Fruit fly (Drosophila melanogaster) whole organism, embryonic: ENCODE data around the gene shv.

ENCODE experiments used
- Awh ChIP-seq: fragments of 200-800 bp; sonication (Bioruptor generic); IDR thresholded peaks from 2 replicates; pipeline ENCODE4, ENCODE4 v1.3.6; 2022; ENCODE audit warnings: missing biosample characterization, missing genetic modification characterization
- Bdp1 ChIP-seq: fragments of 200-800 bp; sonication (Bioruptor generic); optimal IDR thresholded peaks from 3 replicates; lab custom pipeline; 2016; ENCODE audit warnings: missing biosample characterization, missing genetic modification characterization
- CG1024 ChIP-seq: fragments of 200-800 bp; sonication (Bioruptor generic); IDR thresholded peaks from 2 replicates; pipeline ENCODE4 v1.3.6; 2022; ENCODE audit warnings: missing biosample characterization, missing genetic modification characterization
- CG11504 ChIP-seq: fragments of 200-800 bp; sonication (Bioruptor generic); optimal IDR thresholded peaks from 3 replicates; lab custom pipeline; 2019; ENCODE audit warnings: missing biosample characterization, mild to moderate bottlenecking, missing genetic modification characterization, moderate library complexity
- CG12071 ChIP-seq: fragments of 200-800 bp; sonication (Bioruptor generic); optimal IDR thresholded peaks from 3 replicates; lab custom pipeline; 2018; ENCODE audit warnings: missing biosample characterization, mild to moderate bottlenecking, missing genetic modification characterization
- CG12219 ChIP-seq: fragments of 200-800 bp; sonication (Bioruptor generic); optimal IDR thresholded peaks from 3 replicates; lab custom pipeline; 2018; ENCODE audit warnings: missing biosample characterization, mild to moderate bottlenecking, missing genetic modification characterization
- CG12942 ChIP-seq: fragments of 200-800 bp; sonication (Bioruptor generic); optimal IDR thresholded peaks from 3 replicates; lab custom pipeline; 2016; ENCODE audit warnings: missing biosample characterization, missing genetic modification characterization
- CG13775 ChIP-seq: fragments of 200-800 bp; sonication (Bioruptor generic); optimal IDR thresholded peaks from 3 replicates; lab custom pipeline; 2017; ENCODE audit warnings: missing biosample characterization, mild to moderate bottlenecking, missing genetic modification characterization
- CG15269 ChIP-seq: fragments of 200-800 bp; sonication (Bioruptor generic); optimal IDR thresholded peaks from 2 replicates; lab custom pipeline; 2018; ENCODE audit warnings: missing biosample characterization, mild to moderate bottlenecking, missing genetic modification characterization, moderate library complexity
- CG15696 ChIP-seq: fragments of 200-800 bp; sonication (Bioruptor generic); optimal IDR thresholded peaks from 2 replicates; lab custom pipeline; 2019; ENCODE audit warnings: missing biosample characterization, mild to moderate bottlenecking, missing genetic modification characterization, moderate library complexity
- CG16813 ChIP-seq: fragments of 200-800 bp; sonication (Bioruptor generic); IDR thresholded peaks from 3 replicates; pipeline ENCODE4 v1.3.6; 2022; ENCODE audit warnings: missing biosample characterization, missing genetic modification characterization; ENCODE audit not compliant: partially characterized antibody
- CG17328 ChIP-seq: fragments of 200-800 bp; sonication (Bioruptor generic); IDR thresholded peaks from 2 replicates; pipeline ENCODE4 v1.3.6; 2022; ENCODE audit warnings: missing biosample characterization, missing genetic modification characterization
- CG1832 ChIP-seq: fragments of 200-800 bp; sonication (Bioruptor generic); optimal IDR thresholded peaks from 2 replicates; lab custom pipeline; 2017; ENCODE audit warnings: missing biosample characterization, mild to moderate bottlenecking, missing genetic modification characterization, inconsistent platforms
- CG2116 ChIP-seq: fragments of 200-800 bp; sonication (Bioruptor generic); optimal IDR thresholded peaks from 3 replicates; lab custom pipeline; 2018; ENCODE audit warnings: missing biosample characterization, mild to moderate bottlenecking, missing genetic modification characterization
- CG32772 ChIP-seq: fragments of 200-800 bp; sonication (Bioruptor generic); IDR thresholded peaks from 2 replicates; pipeline ENCODE4 v1.3.6; 2022; ENCODE audit warnings: missing biosample characterization, missing genetic modification characterization
- CG33213 ChIP-seq: fragments of 200-800 bp; sonication (Bioruptor generic); optimal IDR thresholded peaks from 3 replicates; lab custom pipeline; 2016; ENCODE audit warnings: missing biosample characterization, missing genetic modification characterization
- CG6272 ChIP-seq: fragments of 200-800 bp; sonication (Bioruptor generic); IDR thresholded peaks from 2 replicates; pipeline ENCODE4 v1.3.6; 2022; ENCODE audit warnings: missing biosample characterization, missing genetic modification characterization
- CG6689 ChIP-seq: fragments of 200-800 bp; sonication (Bioruptor generic); IDR thresholded peaks from 2 replicates; pipeline ENCODE4 v1.3.6; 2022; ENCODE audit warnings: missing biosample characterization, missing genetic modification characterization
- CG7839 ChIP-seq: fragments of 200-800 bp; sonication (Bioruptor generic); optimal IDR thresholded peaks from 3 replicates; lab custom pipeline; 2018; ENCODE audit warnings: missing biosample characterization, mild to moderate bottlenecking, missing genetic modification characterization, moderate library complexity
- CG8290 ChIP-seq, 3 experiments: fragments of 200-800 bp; sonication (Bioruptor generic); optimal IDR thresholded peaks; 2 replicates each; lab custom pipeline; 2016 to 2019; ENCODE audit warnings: missing biosample characterization in 3 of 3, missing genetic modification characterization in 3 of 3, mild to moderate bottlenecking in 2 of 3, moderate library complexity in 1 of 3
- CG9609 ChIP-seq: fragments of 200-800 bp; sonication (Bioruptor generic); optimal IDR thresholded peaks from 3 replicates; lab custom pipeline; 2016; ENCODE audit warnings: missing biosample characterization, missing genetic modification characterization
- CG9876 ChIP-seq: fragments of 200-800 bp; sonication (Bioruptor generic); optimal IDR thresholded peaks from 2 replicates; lab custom pipeline; 2016; ENCODE audit warnings: missing biosample characterization, missing genetic modification characterization
- D ChIP-seq, 2 experiments: fragments of 200-800 bp in 1 of 2; fragments of >200 bp in 1 of 2; sonication (Bioruptor generic) in 1 of 2; optimal IDR thresholded peaks; 2 replicates in 1 of 2; 3 replicates in 1 of 2; lab custom pipeline; 2017; ENCODE audit warnings: mild to moderate bottlenecking in 1 of 2, missing biosample characterization in 1 of 2, missing genetic modification characterization in 1 of 2, missing genetic modification reagents in 1 of 2
- ERR ChIP-seq: fragments of 200-800 bp; sonication (Bioruptor generic); optimal IDR thresholded peaks from 2 replicates; lab custom pipeline; 2016; ENCODE audit warnings: missing biosample characterization, missing genetic modification characterization
- Gsc ChIP-seq: fragments of 200-800 bp; sonication (Bioruptor generic); IDR thresholded peaks from 2 replicates; pipeline ENCODE4 v1.3.6; 2022; ENCODE audit warnings: missing biosample characterization, missing genetic modification characterization
- HLH4C ChIP-seq: fragments of 200-800 bp; sonication (Bioruptor generic); IDR thresholded peaks from 3 replicates; pipeline ENCODE4 v1.3.6; 2022; ENCODE audit warnings: missing biosample characterization, missing genetic modification characterization; ENCODE audit not compliant: partially characterized antibody
- Hmx ChIP-seq: fragments of 200-800 bp; sonication (Bioruptor generic); optimal IDR thresholded peaks from 2 replicates; lab custom pipeline; 2016; ENCODE audit warnings: missing biosample characterization, missing genetic modification characterization
- Hsf ChIP-seq: fragments of 200-800 bp; sonication (Bioruptor generic); optimal IDR thresholded peaks from 3 replicates; lab custom pipeline; 2016; ENCODE audit warnings: missing biosample characterization, missing genetic modification characterization
- Kr ChIP-seq: fragments of 200-800 bp; sonication (Bioruptor generic); optimal IDR thresholded peaks from 2 replicates; lab custom pipeline; 2017; ENCODE audit warnings: missing biosample characterization, mild to moderate bottlenecking, missing genetic modification characterization
- Lhr ChIP-seq: fragments of 200-800 bp; sonication (Bioruptor generic); optimal IDR thresholded peaks from 3 replicates; lab custom pipeline; 2017; ENCODE audit warnings: mild to moderate bottlenecking, missing biosample characterization, missing genetic modification reagents, missing genetic modification characterization
- Lim3 ChIP-seq: fragments of 200-800 bp; sonication (Bioruptor generic); IDR thresholded peaks from 2 replicates; pipeline ENCODE4 v1.3.6; 2022; ENCODE audit warnings: missing biosample characterization, missing genetic modification characterization
- MTF-1 ChIP-seq: fragments of 200-800 bp; sonication (Bioruptor generic); optimal IDR thresholded peaks from 2 replicates; lab custom pipeline; 2018; ENCODE audit warnings: missing biosample characterization, mild to moderate bottlenecking, missing genetic modification characterization, borderline replicate concordance
- Mrtf ChIP-seq: fragments of 200-800 bp; sonication (Bioruptor generic); IDR thresholded peaks from 3 replicates; pipeline ENCODE4 v1.3.6; 2022; ENCODE audit warnings: missing biosample characterization, missing genetic modification characterization
- TFAM ChIP-seq: fragments of 200-800 bp; sonication (Bioruptor generic); optimal IDR thresholded peaks from 2 replicates; lab custom pipeline; 2017; ENCODE audit warnings: missing biosample characterization, missing genetic modification characterization, inconsistent platforms
- ab ChIP-seq: fragments of 200-800 bp; sonication (Bioruptor generic); optimal IDR thresholded peaks from 2 replicates; lab custom pipeline; 2016; ENCODE audit warnings: missing biosample characterization, missing genetic modification characterization
- ash1 ChIP-seq: fragments of 200-800 bp; sonication (Bioruptor generic); optimal IDR thresholded peaks from 2 replicates; lab custom pipeline; 2018; ENCODE audit warnings: missing biosample characterization, mild to moderate bottlenecking, missing genetic modification characterization
- crp ChIP-seq, 2 experiments: fragments of 200-800 bp; sonication (Bioruptor generic); optimal IDR thresholded peaks; 2 replicates in 1 of 2; 3 replicates in 1 of 2; lab custom pipeline; 2017; ENCODE audit warnings: missing biosample characterization in 2 of 2, missing genetic modification characterization in 2 of 2, mild to moderate bottlenecking in 1 of 2, moderate library complexity in 1 of 2
- ems ChIP-seq: fragments of 200-800 bp; sonication (Bioruptor generic); optimal IDR thresholded peaks from 3 replicates; lab custom pipeline; 2016; ENCODE audit warnings: missing biosample characterization, missing genetic modification characterization
- fd3F ChIP-seq: fragments of 200-800 bp; sonication (Bioruptor generic); optimal IDR thresholded peaks from 2 replicates; lab custom pipeline; 2018; ENCODE audit warnings: missing biosample characterization, mild to moderate bottlenecking, missing genetic modification characterization, moderate library complexity
- hth ChIP-seq: fragments of >200 bp; optimal IDR thresholded peaks from 2 replicates; lab custom pipeline; 2017; ENCODE audit warnings: inconsistent platforms
- ken ChIP-seq: fragments of 200-800 bp; sonication (Bioruptor generic); IDR thresholded peaks from 3 replicates; pipeline ENCODE4 v1.3.6; 2022; ENCODE audit warnings: missing biosample characterization, missing genetic modification characterization
- knrl ChIP-seq: fragments of 200-800 bp; sonication (Bioruptor generic); IDR thresholded peaks from 3 replicates; pipeline ENCODE4 v1.3.6; 2022; ENCODE audit warnings: missing biosample characterization, missing genetic modification characterization; ENCODE audit not compliant: partially characterized antibody
- lola ChIP-seq, 3 experiments: fragments of >200 bp in 2 of 3; fragments of 200-800 bp in 1 of 3; sonication (Bioruptor generic) in 1 of 3; optimal IDR thresholded peaks; 2 replicates each; lab custom pipeline; 2017 to 2019; ENCODE audit warnings: missing biosample characterization in 3 of 3, missing genetic modification characterization in 3 of 3, mild to moderate bottlenecking in 1 of 3, moderate library complexity in 1 of 3
- mam ChIP-seq: fragments of 200-800 bp; sonication (Bioruptor generic); optimal IDR thresholded peaks from 3 replicates; lab custom pipeline; 2016; ENCODE audit warnings: missing biosample characterization, missing genetic modification characterization
- pzg ChIP-seq: fragments of 200-800 bp; sonication (Bioruptor generic); optimal IDR thresholded peaks from 3 replicates; lab custom pipeline; 2018; ENCODE audit warnings: missing biosample characterization, mild to moderate bottlenecking, missing genetic modification characterization, moderate library complexity
- schlank ChIP-seq: fragments of 200-800 bp; sonication (Bioruptor generic); optimal IDR thresholded peaks from 2 replicates; lab custom pipeline; 2018; ENCODE audit warnings: missing biosample characterization, mild to moderate bottlenecking, missing genetic modification characterization
- sens ChIP-seq: fragments of 200-800 bp; sonication (Bioruptor generic); peaks from one replicate; lab custom pipeline; 2016; ENCODE audit warnings: missing biosample characterization, missing genetic modification characterization
- vvl ChIP-seq: fragments of 200-800 bp; sonication (Bioruptor generic); IDR thresholded peaks from 2 replicates; pipeline ENCODE4 v1.3.6; 2022; ENCODE audit warnings: missing biosample characterization, missing genetic modification characterization

The shv gene

DNA sequence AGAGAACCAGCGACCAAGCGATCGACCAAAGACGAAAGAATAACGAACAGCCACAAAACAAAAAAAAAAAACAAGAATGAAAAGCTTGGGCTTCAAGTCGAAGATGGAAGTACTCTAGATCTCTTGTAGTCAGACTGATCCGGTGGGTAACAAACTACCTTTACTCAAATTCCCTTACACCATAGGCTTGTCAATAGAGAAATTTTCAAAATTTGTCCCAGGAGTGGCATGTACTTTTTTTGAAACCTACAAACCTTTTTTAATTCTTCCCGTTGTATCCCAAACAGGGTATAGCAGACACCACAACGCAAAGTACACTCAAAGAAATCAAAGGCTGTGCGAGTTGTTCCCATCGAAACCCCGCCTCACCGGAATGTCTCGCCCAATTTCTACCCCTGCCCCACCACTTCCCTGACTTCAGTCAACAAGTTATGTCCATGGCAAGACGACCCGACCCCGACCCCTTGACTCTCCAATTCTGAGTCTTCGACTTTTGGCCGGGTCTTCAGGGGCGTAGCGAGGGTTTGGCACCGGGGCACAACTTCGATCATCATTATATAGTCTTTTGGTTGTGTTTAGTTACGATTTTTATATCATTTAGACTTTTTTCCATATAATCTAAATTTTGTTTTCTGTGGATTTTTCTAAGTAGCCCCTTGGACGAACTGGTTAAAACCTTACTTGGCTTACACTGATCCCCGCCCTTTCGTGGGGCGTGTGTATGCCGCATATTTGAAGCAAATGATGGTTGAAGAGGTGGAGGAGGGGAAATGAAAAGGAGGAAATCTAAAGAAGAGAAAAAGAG lies 23.0 kb upstream of the shv start (continued):
- TF ChIP-seq CG9609 (peak; percentile 41), mam (GFP tag; lab: Kevin White, UChicago) (peak; percentile 61), HLH4C (no peak), CG1832 (GFP tag; lab: Kevin White, UChicago) (no peak), sens (peak; percentile 96), CG12942 (GFP tag; lab: Kevin White, UChicago) (no peak), Hsf (GFP tag; lab: Kevin White, UChicago) (peak; percentile 64), ems (GFP tag; lab: Kevin White, UChicago) (peak; percentile 38), schlank (tag; lab: Kevin White, UChicago) (no peak), CG1024 (GFP tag; lab: Robert Waterston, UW) (no peak), Gsc (GFP tag; lab: Robert Waterston, UW) (no peak), ERR (GFP tag; lab: Kevin White, UChicago) (peak; percentile 38), CG12071 (no peak), Awh (GFP tag; lab: Robert Waterston, UW) (0 out of 2 replicates have a peak, but pooled peaks have one; percentile 27), CG8290 (GFP tag; optimal IDR thresholded peaks at IDR 0.05; lab: Kevin White, UChicago) (no peak), CG8290 (tag; optimal IDR thresholded peaks at IDR 0.05; lab: Kevin White, UChicago) (no peak), CG6272 (GFP tag; lab: Robert Waterston, UW) (0 out of 2 replicates have a peak, but pooled peaks have one; percentile 49), crp (GFP tag; optimal IDR thresholded peaks at IDR 0.05; lab: Kevin White, UChicago) (no peak), TFAM (GFP tag; lab: Kevin White, UChicago) (no peak), CG12219 (GFP tag; lab: Kevin White, UChicago) (no peak), CG33213 (peak; percentile 13), Lhr (GFP tag; lab: Kevin White, UChicago) (no peak), MTF-1 (GFP tag; lab: Kevin White, UChicago) (no peak), CG17328 (GFP tag; lab: Robert Waterston, UW) (peak; percentile 55), CG13775 (GFP tag; lab: Kevin White, UChicago) (peak; percentile 20), CG16813 (peak; percentile 34; the same call in 1 of the 3 replicates), CG7839 (tag; lab: Kevin White, UChicago) (peak; percentile 55), pzg (GFP tag; lab: Kevin White, UChicago) (no peak), ab (GFP tag; lab: Kevin White, UChicago) (peak; percentile 0), ash1 (GFP tag; lab: Kevin White, UChicago) (no peak), CG9876 (peak; percentile 26), D (optimal IDR thresholded peaks at IDR 0.05; lab: Kevin White, UChicago) (no peak), D (GFP tag; optimal IDR thresholded peaks at IDR 0.05; lab: Kevin White, UChicago) (peak; percentile 12), vvl (GFP tag; lab: Robert Waterston, UW) (peak; percentile 65), lola (GFP tag; optimal IDR thresholded peaks at IDR 0.05; lab: Kevin White, UChicago) (peak in 1 of 3 experiments; percentile 68), Hmx (GFP tag; lab: Kevin White, UChicago) (no peak), CG15696 (peak; percentile 27), ken (peak; percentile 59; the same call in 1 of the 3 replicates), fd3F (GFP tag; lab: Kevin White, UChicago) (no peak), hth (lab: Kevin White, UChicago) (no peak), Bdp1 (GFP tag; lab: Kevin White, UChicago) (peak; percentile 5), knrl (0 out of 3 replicates have a peak, but pooled peaks have one; percentile 32), CG15269 (no peak), CG32772 (GFP tag; lab: Robert Waterston, UW) (no peak), Kr (GFP tag; lab: Kevin White, UChicago) (no peak), CG6689 (GFP tag; lab: Robert Waterston, UW) (peak; percentile 57), Mrtf (GFP tag; lab: Robert Waterston, UW) (peak; percentile 35; the same call in 1 of the 3 replicates), CG2116 (no peak), Lim3 (GFP tag; lab: Robert Waterston, UW) (no peak), CG11504 (tag; lab: Kevin White, UChicago) (peak; percentile 40)
